Worm (Caenorhabditis elegans) whole organism, dauer: ENCODE measurements around the gene Y55D9A.2.

ENCODE experiments used
- unc-62 ChIP-seq: sonication (generic microtip); optimal IDR thresholded peaks from 2 replicates; lab custom pipeline; 2017; ENCODE audit warnings: missing biosample characterization, missing genetic modification reagents, missing genetic modification characterization

Gene Y55D9A.2

ce11 chrIV:12565933-12566540, 39.2 kb downstream of the Y55D9A.2 start, which contains the start of gene eak-7:
TSS of gene eak-7 (minus strand) at chrIV:12565983.
- no peak for TF ChIP-seq unc-62 (GFP tag; lab: Kevin White, UChicago)

- no peak for TF ChIP-seq unc-62 (GFP tag; lab: Kevin White, UChicago)
Measured at ce11 chrIV:12560568-12560967, 44.7 kb downstream of the Y55D9A.2 start, which contains the start of gene snb-7. TSS of gene snb-7 (plus strand) at chrIV:12560868.

ce11 chrIV:12558925-12559450, 46.2 kb downstream of the Y55D9A.2 start, which contains the start of the genes ZK795.2 and ZK795.3:
TSS of gene ZK795.2 (minus strand) at chrIV:12558975.
TSS of gene ZK795.3 (plus strand) at chrIV:12559365.
- no peak for TF ChIP-seq unc-62 (GFP tag; lab: Kevin White, UChicago)

ce11 chrIV:12551944-12552343, 53.3 kb downstream of the Y55D9A.2 start:
- TF ChIP-seq unc-62 (GFP tag; lab: Kevin White, UChicago): no peak
